Worm (Caenorhabditis elegans) whole organism, dauer: ENCODE data around the gene str-67.

ENCODE experiments used
- unc-62 ChIP-seq: sonication (generic microtip); optimal IDR thresholded peaks from 2 replicates; lab custom pipeline; 2017; ENCODE audit warnings: missing biosample characterization, missing genetic modification reagents, missing genetic modification characterization

str-67 gene

DNA sequence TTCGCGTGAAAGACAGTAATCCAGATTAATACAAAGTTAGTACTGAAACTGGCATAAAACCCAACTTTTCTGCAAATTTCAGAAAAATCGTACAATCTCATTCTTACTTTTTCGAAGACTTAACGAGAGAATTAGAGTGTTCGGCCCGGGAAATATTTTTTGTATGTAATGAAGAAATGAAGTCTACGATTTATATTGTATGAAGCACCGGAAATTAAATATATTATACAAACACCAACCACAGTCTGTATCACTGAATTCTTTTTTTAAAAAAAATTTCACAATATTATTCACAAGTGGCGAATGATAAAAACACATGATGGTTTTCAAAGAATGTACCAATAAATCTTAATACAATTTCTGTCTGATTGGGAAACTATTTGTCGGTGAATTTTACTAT, at the start of gene str-67:
Gene str-67, minus strand, starts transcription at position 101 of the 400 bp plus-strand sequence.
- no peak for TF ChIP-seq unc-62

DNA sequence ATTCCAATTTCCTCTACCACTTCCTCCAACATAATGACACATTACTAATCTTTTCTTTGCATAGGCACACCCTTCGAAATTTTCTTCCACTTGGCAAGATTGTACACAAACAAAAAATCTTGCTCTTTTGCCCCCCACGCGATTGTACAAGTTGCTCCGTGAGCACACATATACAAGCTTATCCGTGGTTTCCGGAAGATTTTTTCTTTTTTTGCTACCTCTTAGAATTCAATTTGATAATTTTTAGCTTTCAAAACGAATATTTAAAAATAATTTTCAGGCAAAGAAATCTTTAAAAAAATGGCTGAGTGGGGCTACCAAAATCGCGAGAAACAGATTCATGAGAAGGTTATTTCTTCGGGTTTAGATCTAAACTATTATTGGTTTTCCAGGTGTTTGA, 48.3 kb upstream of the str-67 start, which contains the start of gene Y50D4B.1:
Gene Y50D4B.1, plus strand, starts transcription at position 301 of the 400 bp plus-strand sequence.
- TF ChIP-seq unc-62: no peak

DNA sequence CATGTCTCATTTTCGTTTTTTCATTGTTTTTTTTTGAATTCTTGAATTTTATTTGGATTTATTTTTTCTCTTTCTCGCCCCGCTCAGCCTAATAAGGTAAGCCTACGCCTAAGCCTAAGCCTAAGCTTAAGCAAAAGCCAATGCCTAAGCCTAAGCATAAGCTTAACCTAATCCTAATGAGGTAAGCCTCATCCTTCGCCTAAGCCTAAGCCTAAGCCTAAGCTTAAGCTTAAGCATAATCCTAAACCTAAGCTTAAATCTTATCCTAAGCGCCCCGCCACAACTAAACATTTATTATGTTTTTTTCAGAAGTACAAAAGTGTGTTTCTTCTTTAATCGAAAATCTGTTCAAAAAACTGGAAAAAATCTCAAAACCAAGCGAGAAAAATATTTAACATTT, 47.8 kb upstream of the str-67 start:
- no peak for TF ChIP-seq unc-62

DNA sequence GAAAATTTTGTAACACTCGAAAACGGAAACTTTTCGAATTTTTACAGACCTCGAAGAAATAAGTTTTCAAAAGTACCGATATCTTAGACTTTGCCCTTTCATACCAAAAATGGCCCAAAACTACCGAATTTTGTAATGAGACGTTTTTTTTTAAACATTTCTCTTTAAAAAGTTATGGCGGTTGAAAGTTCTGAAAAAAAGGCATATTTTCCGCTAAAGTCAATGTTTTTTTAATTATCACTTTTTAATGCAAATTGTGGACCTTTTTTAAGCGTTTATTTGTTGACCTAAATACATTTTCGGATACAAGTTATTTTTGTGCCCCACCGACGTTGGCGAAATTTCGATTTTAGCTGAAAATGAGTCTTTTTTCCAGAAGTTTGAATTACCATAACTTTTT, 38.2 kb upstream of the str-67 start:
- no peak for TF ChIP-seq unc-62

DNA sequence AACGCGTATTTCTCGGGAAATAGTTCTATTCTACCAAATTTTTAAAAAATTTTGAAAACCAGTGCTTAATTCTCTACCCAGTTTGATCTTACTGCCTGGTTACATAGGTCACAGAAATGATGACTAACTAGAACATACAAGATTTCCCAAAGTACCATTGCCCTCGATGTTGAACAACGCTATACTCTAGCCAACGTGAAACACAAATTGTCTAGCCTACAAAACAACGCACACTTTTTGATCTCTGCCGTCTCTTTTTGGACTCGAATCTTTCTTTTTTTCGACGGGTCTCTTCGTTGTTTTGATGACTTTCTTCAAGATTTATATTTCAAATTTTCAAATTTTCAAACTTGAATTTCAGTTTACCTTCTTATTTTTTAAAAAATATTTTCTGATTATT, 35.9 kb upstream of the str-67 start, which contains the start of gene Y50D4B.2:
Gene Y50D4B.2, plus strand, starts transcription at position 301 of the 400 bp plus-strand sequence.
- no peak for TF ChIP-seq unc-62

DNA sequence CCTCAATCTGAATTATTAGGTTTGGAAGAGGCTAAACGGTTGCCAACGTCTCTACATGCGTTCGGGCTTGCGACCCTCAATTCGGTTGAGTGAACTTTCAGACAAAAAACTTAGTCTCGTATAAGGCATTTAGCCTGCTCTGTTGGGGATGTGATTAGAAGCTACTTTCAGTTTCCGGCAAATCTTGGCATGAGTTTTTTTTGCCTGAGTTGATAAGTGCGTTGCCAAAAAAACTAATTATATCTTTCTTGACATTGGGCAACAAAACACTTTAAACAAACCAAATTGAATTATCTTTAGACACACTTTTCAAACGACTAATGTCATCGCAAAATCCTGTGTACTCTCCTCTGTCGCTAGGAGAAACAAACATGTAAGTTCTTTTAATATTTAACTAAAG, 28.0 kb upstream of the str-67 start, which contains the start of gene Y50D4B.4:
Gene Y50D4B.4, plus strand, starts transcription at position 301 of the 400 bp plus-strand sequence.
- TF ChIP-seq unc-62: no peak

DNA sequence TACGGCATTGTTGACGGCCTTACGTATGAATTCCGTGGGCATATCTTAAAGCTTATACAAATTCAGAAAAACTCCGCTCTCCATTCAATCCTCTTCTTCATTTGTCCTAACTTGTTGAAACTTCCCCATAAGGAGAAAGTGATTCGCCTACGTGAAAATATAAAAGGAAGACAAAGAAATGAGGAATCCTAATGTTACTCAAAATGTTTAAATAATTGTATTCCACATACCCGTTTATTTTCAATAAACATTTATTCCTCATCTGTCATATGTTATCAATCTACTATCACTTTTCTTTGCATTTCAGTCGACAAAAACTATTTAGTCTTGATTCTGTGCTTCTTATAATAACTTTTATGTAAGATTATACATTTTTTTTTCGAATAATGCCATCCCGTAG, 23.6 kb upstream of the str-67 start, which contains the start of gene clec-203:
Gene clec-203, plus strand, starts transcription at position 301 of the 400 bp plus-strand sequence.
- no peak for TF ChIP-seq unc-62

DNA sequence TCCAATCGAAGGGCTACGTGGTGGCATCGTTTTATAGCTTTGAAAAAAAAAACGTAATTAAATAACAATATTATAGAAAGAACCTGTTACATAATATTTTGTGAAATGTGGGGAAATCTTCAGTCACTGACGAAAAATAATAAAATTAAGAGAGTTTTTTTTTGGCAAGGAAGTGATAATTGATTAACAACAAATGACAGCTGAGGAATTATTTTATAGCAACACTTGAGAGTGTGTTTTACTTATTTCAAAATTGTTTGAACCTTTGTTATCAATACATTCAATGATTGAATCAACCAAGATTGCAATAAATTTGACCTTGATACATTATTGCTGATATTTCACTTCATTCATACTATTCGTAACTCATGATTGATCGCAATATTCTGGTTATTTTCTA, 19.6 kb upstream of the str-67 start, which contains the start of gene Y50D4B.6:
Gene Y50D4B.6, plus strand, starts transcription at position 301 of the 400 bp plus-strand sequence.
- TF ChIP-seq unc-62: no peak

DNA sequence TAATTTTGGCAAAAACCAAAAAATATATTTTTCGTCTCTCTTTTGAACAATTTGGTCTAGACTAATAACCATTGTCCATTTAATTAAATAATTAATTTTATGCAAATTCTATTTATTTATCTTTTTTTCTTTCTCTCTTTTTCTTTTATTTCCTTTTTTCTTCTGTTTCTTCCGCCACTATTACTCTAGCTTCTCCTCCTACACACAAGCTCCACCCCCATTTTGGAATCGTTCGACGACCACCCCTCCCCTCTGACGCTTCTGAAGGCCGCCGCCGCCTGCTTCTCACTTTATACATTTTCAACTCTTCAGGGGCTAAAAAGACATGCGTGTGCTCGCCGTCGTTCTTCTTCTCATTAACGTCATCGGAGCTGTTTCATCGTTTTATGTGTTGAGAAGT, 10.6 kb upstream of the str-67 start, which contains the start of gene K10C9.1:
Gene K10C9.1, plus strand, starts transcription at position 301 of the 400 bp plus-strand sequence.
- no peak for TF ChIP-seq unc-62

DNA sequence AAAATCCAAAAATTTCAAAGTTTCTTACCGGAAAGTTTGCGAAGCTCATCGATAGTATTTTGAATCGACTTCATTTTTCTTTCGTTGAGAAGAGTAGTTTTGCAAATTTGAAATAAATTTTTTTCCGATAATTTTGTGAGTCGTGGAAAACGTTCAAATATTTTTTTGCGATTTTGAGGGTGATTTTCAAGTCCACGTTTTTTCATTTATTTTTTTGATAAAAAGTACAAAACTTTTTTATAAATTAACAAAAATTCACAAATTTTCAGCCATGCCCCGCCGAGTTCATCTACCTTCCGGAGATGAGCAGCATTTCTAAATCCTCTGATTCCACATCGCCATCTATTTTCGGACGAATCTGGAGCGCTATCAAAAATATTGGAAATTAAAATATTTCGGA, 3.1 kb upstream of the str-67 start, which contains the start of gene K10C9.7:
Gene K10C9.7, minus strand, starts transcription at position 101 of the 400 bp plus-strand sequence.
- TF ChIP-seq unc-62: no peak

DNA sequence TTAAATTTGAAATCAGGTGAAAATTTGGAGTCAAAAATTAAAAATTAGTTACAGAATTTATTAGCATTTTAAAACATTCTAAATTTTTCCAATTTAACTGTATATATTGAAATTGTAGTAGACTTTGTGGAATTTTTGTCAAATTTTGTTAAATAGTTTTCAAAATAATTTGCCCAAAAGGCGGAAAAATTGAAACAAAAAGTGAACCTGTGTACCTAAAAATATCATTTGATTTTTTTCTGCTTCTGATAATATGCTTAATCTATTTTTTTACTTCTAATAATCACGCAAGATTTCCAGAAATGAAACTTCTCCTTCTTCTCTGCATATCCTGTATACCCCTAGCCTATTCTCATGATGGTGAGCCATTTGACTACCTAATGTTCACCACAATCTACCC, 3.1 kb downstream of the str-67 start, which contains the start of gene rnst-2:
Gene rnst-2, plus strand, starts transcription at position 301 of the 400 bp plus-strand sequence.
- no peak for TF ChIP-seq unc-62

DNA sequence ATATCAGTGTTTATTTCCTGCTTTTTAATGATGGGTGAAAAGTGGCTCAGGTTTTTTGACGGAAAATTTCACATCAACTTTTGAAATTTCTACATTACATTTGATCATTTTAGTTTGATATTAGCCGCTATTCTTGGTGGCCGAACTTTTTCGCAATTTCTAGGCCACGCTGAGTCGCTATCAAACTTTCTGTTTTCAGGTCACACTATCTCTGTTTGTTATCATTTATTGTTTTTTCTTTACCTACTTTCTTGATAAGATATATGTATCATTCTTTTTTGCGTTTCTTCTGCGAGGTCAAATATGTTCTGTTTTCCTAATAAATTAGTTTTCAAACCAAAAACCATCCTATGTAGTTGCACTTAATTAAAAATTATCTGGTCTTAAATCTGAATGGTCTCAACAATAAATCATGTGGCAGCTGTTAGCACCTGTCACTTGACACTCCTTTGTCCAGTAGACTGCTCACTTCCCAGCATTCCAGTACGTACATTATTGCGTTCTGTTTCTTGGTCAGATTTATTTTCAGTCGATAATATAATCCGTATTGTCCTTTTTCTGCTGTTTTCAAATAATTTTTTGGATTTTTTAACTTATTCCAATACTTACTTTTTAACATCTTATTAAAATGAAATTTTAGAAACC, 4.0 kb downstream of the str-67 start:
- TF ChIP-seq unc-62: no peak

DNA sequence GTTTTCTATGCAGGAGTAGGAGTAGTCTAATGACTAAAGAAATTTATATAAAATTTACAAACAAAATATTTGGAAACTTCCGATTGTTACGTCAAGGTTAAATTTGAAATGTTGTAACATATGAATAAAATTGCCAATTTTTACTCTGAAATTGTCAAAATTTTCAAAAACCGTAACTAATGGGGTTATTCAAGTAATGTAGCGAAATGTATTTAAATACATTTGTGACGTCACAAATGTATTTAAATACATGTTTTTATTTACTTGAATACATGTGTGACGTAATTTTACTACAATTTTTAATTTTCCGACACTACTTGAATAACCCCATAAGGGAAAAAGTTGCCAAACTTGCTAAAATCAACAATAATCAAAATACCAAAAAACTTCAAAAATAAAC, 11.0 kb downstream of the str-67 start:
- no peak for TF ChIP-seq unc-62

DNA sequence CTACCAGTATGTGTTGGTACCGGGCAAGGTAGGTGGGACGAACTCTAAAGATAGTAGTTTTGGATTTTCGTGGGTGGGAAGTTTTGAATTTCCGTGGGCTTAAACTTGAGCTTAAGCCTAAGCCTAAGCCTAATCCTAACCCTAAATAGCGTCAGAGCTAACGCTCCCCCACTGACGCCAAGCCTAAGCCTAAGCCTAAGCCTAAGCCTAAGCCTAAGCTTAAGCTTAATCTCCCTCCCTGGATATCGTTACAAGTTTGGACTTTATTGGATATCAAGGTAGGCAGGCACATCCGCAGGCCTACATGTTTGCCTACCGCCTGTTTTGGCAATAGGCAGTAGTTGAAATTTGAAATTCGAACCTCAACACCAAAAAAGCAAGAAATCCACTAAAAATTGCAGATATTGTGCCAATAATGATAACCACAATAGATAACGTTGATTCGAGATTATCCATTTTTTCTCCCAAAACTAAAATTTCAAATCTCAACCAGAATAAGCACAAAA, 11.8 kb downstream of the str-67 start, which contains the start of gene K10C9.4:
Gene K10C9.4, minus strand, starts transcription at position 456 of the 506 bp plus-strand sequence.
- TF ChIP-seq unc-62: no peak

DNA sequence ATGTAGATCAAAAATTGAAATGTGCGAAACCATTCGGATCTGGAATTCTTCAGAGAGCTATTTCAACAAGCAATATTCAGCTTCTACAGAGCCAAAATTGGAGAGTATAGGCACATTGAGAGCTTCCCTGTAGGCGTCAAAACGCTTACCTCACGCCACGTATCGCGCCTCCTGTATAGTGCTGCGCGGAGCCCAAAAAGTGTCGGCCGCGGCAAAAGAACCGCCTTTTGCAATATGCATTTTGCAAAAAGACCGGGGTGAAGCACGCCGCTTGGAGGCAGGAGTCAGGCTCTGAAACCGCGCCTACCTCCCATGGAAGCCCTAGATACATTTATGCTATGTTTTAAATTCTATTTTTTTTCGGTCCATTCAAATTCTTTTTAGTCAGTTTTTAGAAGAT, 12.7 kb downstream of the str-67 start:
- no peak for TF ChIP-seq unc-62

DNA sequence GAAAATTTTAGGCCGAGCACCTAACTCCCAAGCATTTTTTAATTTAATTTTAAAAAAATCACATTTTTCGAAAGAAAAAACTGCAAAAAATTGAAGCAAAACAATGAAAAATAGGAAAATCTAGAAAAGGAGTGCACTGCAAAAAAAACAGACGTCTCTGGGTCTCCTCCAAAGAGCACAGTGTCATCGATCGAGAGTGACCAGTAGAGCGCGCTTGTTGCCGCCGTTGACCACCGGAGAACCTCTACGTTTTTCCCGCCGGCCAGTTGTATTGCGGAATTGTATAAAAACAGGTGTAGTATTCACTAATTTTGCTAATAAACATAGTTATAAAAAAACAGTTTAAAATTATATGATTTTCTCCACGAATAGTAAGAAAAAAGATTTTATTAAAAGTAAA, 15.1 kb downstream of the str-67 start:
- TF ChIP-seq unc-62: no peak

DNA sequence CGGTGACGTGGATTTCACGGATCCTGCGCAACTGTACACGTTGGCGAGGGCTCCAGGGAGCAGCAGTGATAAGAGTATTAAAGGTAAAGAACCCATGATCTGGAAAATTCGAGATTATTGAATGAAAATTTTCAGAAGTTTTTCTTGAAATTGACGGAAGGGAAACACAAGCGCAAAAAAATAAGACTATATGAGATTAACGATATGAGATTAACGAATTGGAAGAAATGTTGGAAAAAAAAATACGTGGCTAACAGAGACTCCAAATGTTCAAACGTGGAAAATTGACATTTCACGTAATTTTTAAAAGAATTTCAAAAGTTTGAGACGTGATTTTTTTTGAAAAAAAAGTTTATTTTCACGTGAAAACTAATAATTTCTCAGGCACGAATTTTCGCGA, 15.9 kb downstream of the str-67 start, which contains the start of gene nra-4:
Gene nra-4, minus strand, starts transcription at position 101 of the 400 bp plus-strand sequence.
- TF ChIP-seq unc-62: no peak

DNA sequence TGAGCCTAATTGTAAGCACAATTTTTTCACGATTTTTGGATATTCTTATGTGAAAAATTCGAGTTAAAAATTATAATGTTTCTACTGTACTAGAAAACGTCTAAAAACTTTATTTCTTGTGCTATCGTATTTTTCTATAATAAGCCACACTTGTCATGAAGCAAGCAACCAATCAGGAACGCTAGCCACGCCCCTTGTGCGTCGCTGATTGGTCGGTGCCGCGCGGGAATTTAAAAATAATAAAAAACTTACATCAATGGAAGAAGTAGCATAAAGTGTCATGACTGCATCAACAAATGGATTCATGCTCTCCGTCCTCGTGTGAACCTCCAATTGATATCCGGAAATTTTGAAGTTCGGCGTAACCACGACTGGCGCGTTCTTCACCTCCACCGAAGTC, 17.1 kb downstream of the str-67 start:
- no peak for TF ChIP-seq unc-62
